Fruit fly (Drosophila melanogaster) whole organism, embryonic: ENCODE measurements around the gene CG16798.

ENCODE experiments used
- ATbp ChIP-seq: fragments of 200-800 bp; sonication (Bioruptor generic); optimal IDR thresholded peaks from 2 replicates; lab custom pipeline; 2017; ENCODE audit warnings: missing biosample characterization, mild to moderate bottlenecking, missing genetic modification characterization, missing genetic modification reagents
- Adf1 ChIP-seq: fragments of 200-800 bp; sonication (Bioruptor generic); IDR thresholded peaks from 2 replicates; pipeline ENCODE4 v1.3.6; 2022; ENCODE audit warnings: missing biosample characterization, missing genetic modification characterization
- Bdp1 ChIP-seq: fragments of 200-800 bp; sonication (Bioruptor generic); optimal IDR thresholded peaks from 3 replicates; lab custom pipeline; 2016; ENCODE audit warnings: missing biosample characterization, missing genetic modification characterization
- Bteb2 ChIP-seq: fragments of 200-800 bp; sonication (Bioruptor generic); optimal IDR thresholded peaks from 2 replicates; lab custom pipeline; 2016; ENCODE audit warnings: missing biosample characterization, missing genetic modification characterization
- CG10267 ChIP-seq: fragments of 200-800 bp; sonication (Bioruptor generic); optimal IDR thresholded peaks from 2 replicates; lab custom pipeline; 2018; ENCODE audit warnings: missing biosample characterization, mild to moderate bottlenecking, missing genetic modification characterization, moderate library complexity
- CG12071 ChIP-seq: fragments of 200-800 bp; sonication (Bioruptor generic); optimal IDR thresholded peaks from 3 replicates; lab custom pipeline; 2018; ENCODE audit warnings: missing biosample characterization, mild to moderate bottlenecking, missing genetic modification characterization
- CG12769 ChIP-seq: fragments of 200-800 bp; sonication (Bioruptor generic); optimal IDR thresholded peaks from 2 replicates; lab custom pipeline; 2019; ENCODE audit warnings: missing biosample characterization, mild to moderate bottlenecking, missing genetic modification characterization, moderate library complexity
- CG13287 ChIP-seq: fragments of 200-800 bp; sonication (Bioruptor generic); IDR thresholded peaks from 2 replicates; pipeline ENCODE4 v1.3.6; 2022; ENCODE audit warnings: missing biosample characterization, missing genetic modification characterization; ENCODE audit not compliant: partially characterized antibody
- CG14710 ChIP-seq: fragments of 200-800 bp; sonication (Bioruptor generic); optimal IDR thresholded peaks from 3 replicates; lab custom pipeline; 2019; ENCODE audit warnings: missing biosample characterization, mild to moderate bottlenecking, missing genetic modification characterization, moderate library complexity
- CG15514 ChIP-seq: fragments of 200-800 bp; sonication (Bioruptor generic); optimal IDR thresholded peaks from 3 replicates; lab custom pipeline; 2017; ENCODE audit warnings: missing biosample characterization, missing genetic modification characterization, mild to moderate bottlenecking, moderate library complexity, missing genetic modification reagents
- CG2120 ChIP-seq: fragments of 200-800 bp; sonication (Bioruptor generic); optimal IDR thresholded peaks from 3 replicates; lab custom pipeline; 2016; ENCODE audit warnings: missing biosample characterization, missing genetic modification characterization
- CG2199 ChIP-seq: fragments of 200-800 bp; sonication (Bioruptor generic); IDR thresholded peaks from 3 replicates; pipeline ENCODE4 v1.3.6; 2022; ENCODE audit warnings: missing biosample characterization, missing genetic modification characterization
- CG34224 ChIP-seq: fragments of 200-800 bp; sonication (Bioruptor generic); IDR thresholded peaks from 3 replicates; pipeline ENCODE4 v1.3.6; 2022; ENCODE audit warnings: missing biosample characterization, missing genetic modification characterization; ENCODE audit not compliant: partially characterized antibody
- CG34376 ChIP-seq: fragments of 200-800 bp; sonication (Bioruptor generic); optimal IDR thresholded peaks from 2 replicates; lab custom pipeline; 2018; ENCODE audit warnings: missing biosample characterization, mild to moderate bottlenecking, missing genetic modification characterization
- CG34422 ChIP-seq: fragments of 200-800 bp; sonication (Bioruptor generic); IDR thresholded peaks from 3 replicates; pipeline ENCODE4 v1.3.6; 2022; ENCODE audit warnings: missing biosample characterization, missing genetic modification characterization
- CG3726 ChIP-seq: fragments of 200-800 bp; sonication (Bioruptor generic); IDR thresholded peaks from 3 replicates; pipeline ENCODE4, ENCODE4 v1.3.6; 2022; ENCODE audit warnings: missing biosample characterization, missing genetic modification characterization
- CG3995 ChIP-seq: fragments of 200-800 bp; sonication (Bioruptor generic); optimal IDR thresholded peaks from 3 replicates; lab custom pipeline; 2016; ENCODE audit warnings: missing biosample characterization, missing genetic modification characterization
- CG5180 ChIP-seq: fragments of 200-800 bp; sonication (Bioruptor generic); optimal IDR thresholded peaks from 3 replicates; lab custom pipeline; 2017; ENCODE audit warnings: missing biosample characterization, missing genetic modification characterization, mild to moderate bottlenecking, moderate library complexity, missing genetic modification reagents
- CG6689 ChIP-seq: fragments of 200-800 bp; sonication (Bioruptor generic); IDR thresholded peaks from 2 replicates; pipeline ENCODE4 v1.3.6; 2022; ENCODE audit warnings: missing biosample characterization, missing genetic modification characterization
- CG8290 ChIP-seq, 3 experiments: fragments of 200-800 bp; sonication (Bioruptor generic); optimal IDR thresholded peaks; 2 replicates each; lab custom pipeline; 2016 to 2019; ENCODE audit warnings: missing biosample characterization in 3 of 3, missing genetic modification characterization in 3 of 3, mild to moderate bottlenecking in 2 of 3, moderate library complexity in 1 of 3
- CG9437 ChIP-seq: fragments of 200-800 bp; sonication (Bioruptor generic); optimal IDR thresholded peaks from 2 replicates; lab custom pipeline; 2018; ENCODE audit warnings: missing biosample characterization, mild to moderate bottlenecking, missing genetic modification characterization
- Dll ChIP-seq: fragments of 200-800 bp; sonication (Bioruptor generic); IDR thresholded peaks from 4 replicates; pipeline ENCODE4 v1.3.6; 2022; ENCODE audit warnings: missing biosample characterization, missing genetic modification characterization; ENCODE audit not compliant: partially characterized antibody
- Hand ChIP-seq: fragments of 200-800 bp; sonication (Bioruptor generic); optimal IDR thresholded peaks from 2 replicates; lab custom pipeline; 2017; ENCODE audit warnings: mild to moderate bottlenecking, missing biosample characterization, missing genetic modification reagents, missing genetic modification characterization
- Jarid2 ChIP-seq: fragments of 200-800 bp; sonication (Bioruptor generic); optimal IDR thresholded peaks from 3 replicates; lab custom pipeline; 2017; ENCODE audit warnings: mild to moderate bottlenecking, missing biosample characterization, missing genetic modification reagents, missing genetic modification characterization
- Med ChIP-seq: fragments of 200-800 bp; sonication (Bioruptor generic); peaks from one replicate; lab custom pipeline; 2016; ENCODE audit warnings: missing biosample characterization, missing genetic modification characterization, mild to moderate bottlenecking, inconsistent platforms, moderate library complexity
- NC2β ChIP-seq: fragments of 200-800 bp; sonication (Bioruptor generic); optimal IDR thresholded peaks from 2 replicates; lab custom pipeline; 2016; ENCODE audit warnings: missing biosample characterization, missing genetic modification characterization
- Rfx ChIP-seq: fragments of 200-800 bp; sonication (Bioruptor generic); IDR thresholded peaks from 2 replicates; pipeline ENCODE4 v1.3.6; 2022; ENCODE audit warnings: missing biosample characterization, missing genetic modification characterization
- Ssrp ChIP-seq: fragments of 200-800 bp; sonication (Bioruptor generic); optimal IDR thresholded peaks from 2 replicates; lab custom pipeline; 2018; ENCODE audit warnings: missing biosample characterization, mild to moderate bottlenecking, missing genetic modification characterization, moderate library complexity
- Vsx1 ChIP-seq: fragments of 200-800 bp; sonication (Bioruptor generic); optimal IDR thresholded peaks from 2 replicates; lab custom pipeline; 2017; ENCODE audit warnings: missing biosample characterization, mild to moderate bottlenecking, missing genetic modification characterization, missing genetic modification reagents
- ab ChIP-seq: fragments of 200-800 bp; sonication (Bioruptor generic); optimal IDR thresholded peaks from 2 replicates; lab custom pipeline; 2016; ENCODE audit warnings: missing biosample characterization, missing genetic modification characterization
- ac ChIP-seq: fragments of 200-800 bp; sonication (Bioruptor generic); optimal IDR thresholded peaks from 3 replicates; lab custom pipeline; 2017; ENCODE audit warnings: missing biosample characterization, mild to moderate bottlenecking, missing genetic modification characterization
- chinmo ChIP-seq: fragments of 200-800 bp; sonication (Bioruptor generic); IDR thresholded peaks from 4 replicates; pipeline ENCODE4 v1.3.6; 2022; ENCODE audit warnings: missing biosample characterization, missing genetic modification characterization; ENCODE audit not compliant: partially characterized antibody
- crol ChIP-seq: fragments of 200-800 bp; sonication (Bioruptor generic); IDR thresholded peaks from 2 replicates; pipeline ENCODE4 v1.3.6; 2022; ENCODE audit warnings: missing biosample characterization, missing genetic modification characterization
- da ChIP-seq: fragments of 200-800 bp; sonication (Bioruptor generic); optimal IDR thresholded peaks from 2 replicates; lab custom pipeline; 2016; ENCODE audit warnings: missing biosample characterization, missing genetic modification characterization
- disco-r ChIP-seq: fragments of 200-800 bp; sonication (Bioruptor generic); optimal IDR thresholded peaks from 2 replicates; lab custom pipeline; 2016; ENCODE audit warnings: missing biosample characterization, missing genetic modification characterization
- dm ChIP-seq: fragments of 200-800 bp; sonication (Bioruptor generic); optimal IDR thresholded peaks from 3 replicates; lab custom pipeline; 2016; ENCODE audit warnings: missing biosample characterization, missing genetic modification characterization
- ems ChIP-seq: fragments of 200-800 bp; sonication (Bioruptor generic); optimal IDR thresholded peaks from 3 replicates; lab custom pipeline; 2016; ENCODE audit warnings: missing biosample characterization, missing genetic modification characterization
- grn ChIP-seq: fragments of 200-800 bp; sonication (Bioruptor generic); optimal IDR thresholded peaks from 3 replicates; lab custom pipeline; 2017; ENCODE audit warnings: missing biosample characterization, missing genetic modification characterization
- gsb-n ChIP-seq: fragments of 200-800 bp; sonication (Bioruptor generic); optimal IDR thresholded peaks from 3 replicates; lab custom pipeline; 2018; ENCODE audit warnings: missing biosample characterization, mild to moderate bottlenecking, missing genetic modification characterization
- hth ChIP-seq: fragments of >200 bp; optimal IDR thresholded peaks from 2 replicates; lab custom pipeline; 2017; ENCODE audit warnings: inconsistent platforms
- kay ChIP-seq: fragments of 200-800 bp; sonication (Bioruptor generic); optimal IDR thresholded peaks from 2 replicates; lab custom pipeline; 2016; ENCODE audit warnings: missing biosample characterization, missing genetic modification characterization
- ken ChIP-seq: fragments of 200-800 bp; sonication (Bioruptor generic); IDR thresholded peaks from 3 replicates; pipeline ENCODE4 v1.3.6; 2022; ENCODE audit warnings: missing biosample characterization, missing genetic modification characterization
- lmd ChIP-seq: fragments of 200-800 bp; sonication (Bioruptor generic); IDR thresholded peaks from 2 replicates; pipeline ENCODE4 v1.3.6; 2022; ENCODE audit warnings: missing biosample characterization, missing genetic modification characterization
- nau ChIP-seq: fragments of 200-800 bp; sonication (Bioruptor generic); optimal IDR thresholded peaks from 3 replicates; lab custom pipeline; 2017; ENCODE audit warnings: missing biosample characterization, mild to moderate bottlenecking, missing genetic modification characterization, missing genetic modification reagents
- sd ChIP-seq: fragments of 200-800 bp; sonication (Bioruptor generic); optimal IDR thresholded peaks from 3 replicates; lab custom pipeline; 2018; ENCODE audit warnings: missing biosample characterization, mild to moderate bottlenecking, missing genetic modification characterization, moderate library complexity
- sens ChIP-seq: fragments of 200-800 bp; sonication (Bioruptor generic); peaks from one replicate; lab custom pipeline; 2016; ENCODE audit warnings: missing biosample characterization, missing genetic modification characterization
- shn ChIP-seq: fragments of 200-800 bp; sonication (Bioruptor generic); optimal IDR thresholded peaks from 3 replicates; lab custom pipeline; 2016; ENCODE audit warnings: missing biosample characterization, missing genetic modification characterization
- sr ChIP-seq: fragments of 200-800 bp; sonication (Bioruptor generic); IDR thresholded peaks from 3 replicates; pipeline ENCODE4 v1.3.6; 2022; ENCODE audit warnings: missing biosample characterization, missing genetic modification characterization
- sug ChIP-seq: fragments of 200-800 bp; optimal IDR thresholded peaks from 2 replicates; lab custom pipeline; 2019; ENCODE audit warnings: missing biosample characterization, mild to moderate bottlenecking, missing genetic modification characterization, moderate library complexity
- usp ChIP-seq: fragments of >200 bp; optimal IDR thresholded peaks from 2 replicates; lab custom pipeline; 2017; ENCODE audit warnings: missing biosample characterization, missing genetic modification characterization

CG16798 gene

dm6 chr2L:20400875-20401274 lies 18.7 kb upstream of the CG16798 start (continued):
- TF ChIP-seq lmd, result no peak
- no peak for TF ChIP-seq ems (GFP tag; lab: Kevin White, UChicago)
- no peak for TF ChIP-seq ATbp (GFP tag; lab: Kevin White, UChicago)
- TF ChIP-seq Adf1 (GFP tag; lab: Robert Waterston, UW), result peak; percentile 96
- no peak for TF ChIP-seq usp (GFP tag; lab: Kevin White, UChicago)
- TF ChIP-seq sd (tag; lab: Kevin White, UChicago), result peak; percentile 57
- no peak for TF ChIP-seq hth (lab: Kevin White, UChicago)
- TF ChIP-seq CG12769, result peak; percentile 22
- peak; percentile 100 for TF ChIP-seq sr (GFP tag; lab: Robert Waterston, UW)
- TF ChIP-seq crol, result peak; percentile 90
- no peak for TF ChIP-seq CG6689
- TF ChIP-seq shn (GFP tag; lab: Kevin White, UChicago), result no peak
- TF ChIP-seq ken (GFP tag; lab: Robert Waterston, UW), result no peak

- TF ChIP-seq sens (peak; percentile 36), CG8290 (GFP tag; optimal IDR thresholded peaks at IDR 0.05; lab: Kevin White, UChicago) (no peak), CG8290 (tag; optimal IDR thresholded peaks at IDR 0.05; lab: Kevin White, UChicago) (peak in 1 of 2 experiments; percentile 39), CG13287 (GFP tag; lab: Robert Waterston, UW) (peak; percentile 31; the same call in 1 of the 2 replicates), CG3995 (GFP tag; lab: Kevin White, UChicago) (peak; percentile 11), CG5180 (GFP tag; lab: Kevin White, UChicago) (peak; percentile 99), dm (GFP tag; lab: Kevin White, UChicago) (no peak), Ssrp (tag; lab: Kevin White, UChicago) (no peak), CG14710 (tag; lab: Kevin White, UChicago) (no peak), Jarid2 (GFP tag; lab: Kevin White, UChicago) (peak; percentile 89), chinmo (GFP tag; lab: Robert Waterston, UW) (peak; percentile 61; the same call in 1 of the 4 replicates), CG9437 (GFP tag; lab: Kevin White, UChicago) (no peak), CG2199 (no peak), Bteb2 (no peak), grn (no peak), ab (GFP tag; lab: Kevin White, UChicago) (no peak), CG34224 (GFP tag; lab: Robert Waterston, UW) (no peak), CG12071 (GFP tag; lab: Kevin White, UChicago) (peak; percentile 45), Hand (GFP tag; lab: Kevin White, UChicago) (no peak), NC2β (no peak), nau (GFP tag; lab: Kevin White, UChicago) (no peak), Vsx1 (GFP tag; lab: Kevin White, UChicago) (no peak), crol (peak; percentile 74), CG2120 (GFP tag; lab: Kevin White, UChicago) (peak; percentile 2), disco-r (GFP tag; lab: Kevin White, UChicago) (no peak), CG34422 (GFP tag; lab: Robert Waterston, UW) (no peak), Adf1 (GFP tag; lab: Robert Waterston, UW) (peak; percentile 12; the same call in 1 of the 2 replicates), ac (no peak), da (GFP tag; lab: Kevin White, UChicago) (no peak), gsb-n (tag; lab: Kevin White, UChicago) (peak; percentile 1), Dll (GFP tag; lab: Robert Waterston, UW) (no peak), kay (GFP tag; lab: Kevin White, UChicago) (peak; percentile 61), Rfx (GFP tag; lab: Robert Waterston, UW) (peak; percentile 40; the same call in 1 of the 2 replicates), CG15514 (GFP tag; lab: Kevin White, UChicago) (peak; percentile 24), Bdp1 (GFP tag; lab: Kevin White, UChicago) (no peak), sug (tag; lab: Kevin White, UChicago) (peak; percentile 33), CG34376 (GFP tag; lab: Kevin White, UChicago) (peak; percentile 6), CG10267 (tag; lab: Kevin White, UChicago) (no peak), Med (GFP tag; lab: Kevin White, UChicago) (peak; percentile 76), CG3726 (GFP tag; lab: Robert Waterston, UW) (no peak)
These were observed 17.1 kb upstream of the CG16798 start for dm6 chr2L:20399239-20399638.
